Worm (Caenorhabditis elegans) whole organism, L3 larva: Measurements from ENCODE around the gene C15C7.6.

Source experiments
- ZK546.5 ChIP-seq: sonication (generic microtip); optimal IDR thresholded peaks from 2 replicates; lab custom pipeline; 2017; ENCODE audit warnings: missing biosample characterization, missing genetic modification characterization
- ceh-28 ChIP-seq: fragments of 150-350 bp; optimal IDR thresholded peaks from 2 replicates; lab custom pipeline; 2014; ENCODE audit warnings: missing biosample characterization, missing genetic modification reagents, missing genetic modification characterization
- elt-3 ChIP-seq, 3 experiments: fragments of 150-350 bp in 1 of 3; sonication (generic microtip) in 2 of 3; optimal IDR thresholded peaks; 2 replicates in 2 of 3; 4 replicates in 1 of 3; lab custom pipeline; 2014 to 2017; ENCODE audit warnings: missing biosample characterization in 3 of 3, missing genetic modification characterization in 3 of 3
- nhr-25 ChIP-seq: sonication (generic microtip); optimal IDR thresholded peaks from 2 replicates; lab custom pipeline; 2017; ENCODE audit warnings: missing biosample characterization, missing genetic modification characterization
- nhr-76 ChIP-seq: fragments of 150-350 bp; sonication (generic microtip); optimal IDR thresholded peaks from 5 replicates; lab custom pipeline; 2014; ENCODE audit warnings: missing biosample characterization, missing genetic modification characterization
- pqm-1 ChIP-seq: fragments of 150-350 bp; optimal IDR thresholded peaks from 2 replicates; lab custom pipeline; 2017; ENCODE audit warnings: missing biosample characterization, missing genetic modification characterization, inconsistent platforms
- ztf-11 ChIP-seq: fragments of 150-350 bp; optimal IDR thresholded peaks from 2 replicates; lab custom pipeline; 2014; ENCODE audit warnings: missing biosample characterization, missing genetic modification characterization

DNA sequence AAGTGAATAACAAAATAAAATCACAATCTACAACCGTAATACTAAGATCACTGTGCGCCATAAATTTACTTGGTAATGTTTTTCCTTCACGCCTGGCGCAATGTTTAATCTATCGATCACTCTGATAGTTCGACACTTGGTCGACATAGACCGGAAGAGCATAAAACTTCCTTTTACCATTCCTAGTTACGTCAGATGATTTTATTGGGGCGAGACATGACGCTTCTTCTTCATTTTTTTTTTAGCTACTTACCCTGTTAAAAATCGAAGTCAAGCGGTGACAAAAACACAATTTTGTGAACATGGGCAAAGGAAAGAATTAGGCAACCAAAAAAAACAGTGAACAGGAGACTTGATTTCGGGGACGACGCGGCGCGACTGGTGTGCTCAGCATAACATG, 15.8 kb downstream of the C15C7.6 start:
- TF ChIP-seq nhr-25 (no peak), ceh-28 (tag; lab: Kevin White, UChicago) (no peak), pqm-1 (tag; lab: Kevin White, UChicago) (no peak), ztf-11 (tag; lab: Kevin White, UChicago) (no peak), elt-3 (tag; optimal IDR thresholded peaks at IDR 0.05; lab: Kevin White, UChicago) (no peak), ZK546.5 (no peak), nhr-76 (tag; lab: Kevin White, UChicago) (no peak)
